Fruit fly (Drosophila melanogaster): ENCODE results near the gene yellow-k.

The yellow-k gene

DNA sequence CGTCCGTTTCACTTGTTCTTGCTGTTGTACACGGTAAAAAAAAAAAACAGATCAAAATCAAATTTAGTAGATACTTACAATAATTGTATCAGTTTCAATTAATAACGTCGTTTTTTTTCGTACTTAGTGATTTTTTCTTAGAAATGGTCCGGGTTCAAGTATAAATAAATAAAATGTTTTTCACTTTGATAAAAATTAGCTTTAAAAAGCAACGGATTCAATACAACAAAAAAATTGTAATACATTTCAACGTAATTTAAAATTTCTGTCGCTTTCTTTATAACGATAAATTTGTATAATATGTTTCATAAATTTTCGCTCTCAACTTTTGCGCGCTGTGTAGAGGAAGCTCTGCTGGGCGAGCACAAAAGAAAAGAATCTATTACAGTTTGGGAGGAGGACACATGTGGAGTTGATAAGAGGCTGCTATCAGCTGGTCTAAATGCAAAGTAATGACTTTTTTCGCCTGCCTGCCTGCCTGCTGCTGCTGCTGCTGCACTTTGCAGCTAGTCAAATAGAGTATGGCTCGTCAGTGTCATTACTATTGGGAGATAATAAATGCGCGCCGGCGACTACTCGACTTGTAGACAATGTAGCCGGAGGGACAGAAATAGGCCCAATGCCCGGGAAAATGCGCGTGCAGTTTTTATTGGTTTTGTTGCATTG lies 17.6 kb downstream of the yellow-k start (continued):
- peak; percentile 19; the same call in 1 of the 2 replicates for TF ChIP-seq ssp (GFP tag; IDR thresholded peaks at IDR 0.05)
- TF ChIP-seq CG13123 (GFP tag; optimal IDR thresholded peaks at IDR 0.05): no peak
- TF ChIP-seq CG3407 (GFP tag; optimal IDR thresholded peaks at IDR 0.05): peak; percentile 55
- peak; percentile 56 for TF ChIP-seq Drgx (GFP tag; IDR thresholded peaks at IDR 0.05)
- TF ChIP-seq H2.0 (GFP tag; IDR thresholded peaks at IDR 0.05): no peak; the same call in 1 of the 2 replicates
- no peak for TF ChIP-seq CG7963 (GFP tag; IDR thresholded peaks at IDR 0.05; ENCODE audit: partially characterized antibody)
- TF ChIP-seq esg (GFP tag; conservative IDR thresholded peaks at IDR 0.05): peak; percentile 46
- no peak for TF ChIP-seq ci (GFP tag; IDR thresholded peaks at IDR 0.05)
- TF ChIP-seq Dip2 (GFP tag; IDR thresholded peaks at IDR 0.05): no peak
- TF ChIP-seq sc (optimal IDR thresholded peaks at IDR 0.05): no peak
- peak; percentile 69 for TF ChIP-seq sc (GFP tag; optimal IDR thresholded peaks at IDR 0.05)
- TF ChIP-seq peb (GFP tag; IDR thresholded peaks at IDR 0.05): no peak
- TF ChIP-seq CG18764 (GFP tag; optimal IDR thresholded peaks at IDR 0.05): no peak
- TF ChIP-seq kah (GFP tag; optimal IDR thresholded peaks at IDR 0.05): peak; percentile 41
- peak; percentile 62 for TF ChIP-seq CG13296 (GFP tag; optimal IDR thresholded peaks at IDR 0.05)
- peak; percentile 73 for TF ChIP-seq Ptx1 (GFP tag; IDR thresholded peaks at IDR 0.05)
- TF ChIP-seq fru (optimal IDR thresholded peaks at IDR 0.05): no peak
- 0 out of 2 replicates have a peak, but pooled peaks have one; percentile 17 for TF ChIP-seq CG1024 (GFP tag; IDR thresholded peaks at IDR 0.05)
- peak; percentile 73 for TF ChIP-seq CG1602 (GFP tag; optimal IDR thresholded peaks at IDR 0.05)
- no peak for TF ChIP-seq Dref (GFP tag; IDR thresholded peaks at IDR 0.05)
- TF ChIP-seq Oli (tag; optimal IDR thresholded peaks at IDR 0.05): peak; percentile 78
- TF ChIP-seq otp (GFP tag; IDR thresholded peaks at IDR 0.05): no peak
- peak; percentile 65 for TF ChIP-seq CG12659 (GFP tag; optimal IDR thresholded peaks at IDR 0.05)
- peak; percentile 50 for TF ChIP-seq Chrac-16 (GFP tag; optimal IDR thresholded peaks at IDR 0.05)
- TF ChIP-seq onecut (GFP tag; IDR thresholded peaks at IDR 0.05): no peak
- TF ChIP-seq bsh (GFP tag; optimal IDR thresholded peaks at IDR 0.05): peak in 1 of 2 experiments; percentile 80
- no peak for TF ChIP-seq CG3726 (GFP tag; IDR thresholded peaks at IDR 0.05)
- no peak for TF ChIP-seq CG31224 (GFP tag; IDR thresholded peaks at IDR 0.05)
- peak; percentile 47 for TF ChIP-seq CG16863 (GFP tag; optimal IDR thresholded peaks at IDR 0.05)
- 0 out of 2 replicates have a peak, but pooled peaks have one; percentile 16 for TF ChIP-seq Awh (GFP tag; IDR thresholded peaks at IDR 0.05)
- TF ChIP-seq Mes4 (GFP tag; optimal IDR thresholded peaks at IDR 0.05): peak; percentile 2
- peak; percentile 6 for TF ChIP-seq CG10431 (GFP tag; optimal IDR thresholded peaks at IDR 0.05)
- no peak for TF ChIP-seq corto (GFP tag; optimal IDR thresholded peaks at IDR 0.05)
- no peak for TF ChIP-seq br (optimal IDR thresholded peaks at IDR 0.05)
- TF ChIP-seq CG2116 (GFP tag; optimal IDR thresholded peaks at IDR 0.05): peak; percentile 14
- peak; percentile 66 for TF ChIP-seq org-1 (GFP tag; optimal IDR thresholded peaks at IDR 0.05)
- peak; percentile 79 for TF ChIP-seq dmrt11E (tag; optimal IDR thresholded peaks at IDR 0.05)
- TF ChIP-seq en (GFP tag; optimal IDR thresholded peaks at IDR 0.05): no peak
- peak; percentile 52; the same call in 1 of the 2 replicates for TF ChIP-seq sob (GFP tag; IDR thresholded peaks at IDR 0.05)
- no peak for TF ChIP-seq pfk (GFP tag; optimal IDR thresholded peaks at IDR 0.05)
- TF ChIP-seq CG4820 (GFP tag; optimal IDR thresholded peaks at IDR 0.05): peak; percentile 63
- TF ChIP-seq ken (GFP tag; IDR thresholded peaks at IDR 0.05): no peak
- no peak for TF ChIP-seq knrl (GFP tag; IDR thresholded peaks at IDR 0.05; ENCODE audit: partially characterized antibody)
- TF ChIP-seq CG43689 (GFP tag; IDR thresholded peaks at IDR 0.05): no peak
- TF ChIP-seq ems (GFP tag; optimal IDR thresholded peaks at IDR 0.05): peak; percentile 21
- peak; percentile 81 for TF ChIP-seq CoRest (tag; optimal IDR thresholded peaks at IDR 0.05)
- TF ChIP-seq CG3847 (GFP tag; IDR thresholded peaks at IDR 0.05): no peak
- 0 out of 2 replicates have a peak, but pooled peaks have one; percentile 41 for TF ChIP-seq CG14441 (GFP tag; IDR thresholded peaks at IDR 0.05)
- TF ChIP-seq Gsc (GFP tag; IDR thresholded peaks at IDR 0.05): no peak
- peak; percentile 75 for TF ChIP-seq Sox100B (GFP tag; optimal IDR thresholded peaks at IDR 0.05)
- peak; percentile 66 for TF ChIP-seq Hr3 (GFP tag; optimal IDR thresholded peaks at IDR 0.05)
- peak; percentile 50 for TF ChIP-seq Abd-B (GFP tag; optimal IDR thresholded peaks at IDR 0.05)

Data from whole organism, embryonic.